Worm (Caenorhabditis elegans) whole organism, L2 larva: ENCODE data around the gene gst-15.

Experiments
- ama-1 ChIP-seq: fragments of 150-350 bp; optimal IDR thresholded peaks from 2 replicates; lab custom pipeline; 2018; ENCODE audit warnings: inconsistent platforms
- fos-1 ChIP-seq: fragments of 150-350 bp; optimal IDR thresholded peaks from 2 replicates; lab custom pipeline; 2014; ENCODE audit warnings: missing biosample characterization, missing genetic modification characterization
- lsy-2 ChIP-seq, 2 experiments: fragments of 150-350 bp in 1 of 2; sonication (generic microtip) in 1 of 2; optimal IDR thresholded peaks; 2 replicates each; lab custom pipeline; 2014 to 2017; ENCODE audit warnings: missing biosample characterization in 2 of 2, missing genetic modification characterization in 2 of 2
- snpc-4 ChIP-seq: fragments of 150-350 bp; optimal IDR thresholded peaks from 2 replicates; lab custom pipeline; 2014; ENCODE audit warnings: missing biosample characterization, missing genetic modification characterization

DNA sequence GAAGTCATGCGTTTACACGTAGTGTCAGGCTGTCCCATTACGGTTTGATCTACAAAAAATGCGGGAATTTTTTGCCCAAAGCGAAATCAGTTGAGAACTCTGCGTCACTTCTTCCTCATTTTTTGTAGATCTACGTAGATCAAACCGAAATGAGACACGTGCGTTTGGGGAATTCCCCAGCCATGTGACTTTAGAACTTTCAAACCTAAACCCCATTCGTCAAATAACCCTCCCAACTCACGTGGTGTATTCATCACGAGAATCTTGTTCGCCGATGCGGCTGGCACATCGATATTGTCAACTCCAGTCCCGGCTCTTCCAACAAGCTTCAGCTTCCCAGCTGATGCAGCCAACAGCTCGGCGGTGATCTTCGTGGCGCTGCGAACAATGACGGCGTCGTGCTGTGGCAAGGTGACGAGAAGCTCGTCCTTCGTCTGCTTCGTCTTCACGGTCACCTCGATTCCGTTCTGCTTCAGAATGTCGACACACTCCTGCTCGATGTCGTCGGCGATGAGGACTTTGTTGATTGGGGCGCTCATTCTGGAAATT, 25.0 kb upstream of the gst-15 start, which contains the start of gene phdh-1:
- TF ChIP-seq snpc-4 (tag; lab: Kevin White, UChicago) (no peak), lsy-2 (tag; optimal IDR thresholded peaks at IDR 0.05; lab: Kevin White, UChicago) (no peak), ama-1 (no peak), fos-1 (tag; lab: Kevin White, UChicago) (no peak)
